Worm (Caenorhabditis elegans): ENCODE results near the gene C53B7.2.

ce11 chrX:6840670-6841308 lies 5.2 kb upstream of the C53B7.2 start, which contains the start of the genes glr-6 and asg-2:
- TF ChIP-seq sea-2 (GFP tag; IDR thresholded peaks at IDR 0.05), result no peak
- no peak for TF ChIP-seq nhr-90 (tag; optimal IDR thresholded peaks at IDR 0.05)
- no peak for TF ChIP-seq nhr-120 (GFP tag; IDR thresholded peaks at IDR 0.05)
- no peak for TF ChIP-seq ama-1 (optimal IDR thresholded peaks at IDR 0.05)
- no peak for TF ChIP-seq ama-1 (GFP tag; optimal IDR thresholded peaks at IDR 0.05)
